Fruit fly (Drosophila melanogaster) whole organism, embryonic: ENCODE results near the gene CG13407.
A peak's percentile ranks its signal among the peaks of the same experiment; 100 is the strongest.

Experiments used
- Atf-2 ChIP-seq: fragments of 200-800 bp; sonication (Bioruptor generic); optimal IDR thresholded peaks from 2 replicates; lab custom pipeline; 2016; ENCODE audit warnings: missing biosample characterization, missing genetic modification characterization
- Awh ChIP-seq: fragments of 200-800 bp; sonication (Bioruptor generic); IDR thresholded peaks from 2 replicates; pipeline ENCODE4, ENCODE4 v1.3.6; 2022; ENCODE audit warnings: missing biosample characterization, missing genetic modification characterization
- CG10267 ChIP-seq: fragments of 200-800 bp; sonication (Bioruptor generic); optimal IDR thresholded peaks from 2 replicates; lab custom pipeline; 2018; ENCODE audit warnings: missing biosample characterization, mild to moderate bottlenecking, missing genetic modification characterization, moderate library complexity
- CG10431 ChIP-seq: fragments of 200-800 bp; sonication (Bioruptor generic); optimal IDR thresholded peaks from 3 replicates; lab custom pipeline; 2018; ENCODE audit warnings: missing biosample characterization, mild to moderate bottlenecking, missing genetic modification characterization
- CG10462 ChIP-seq: fragments of 200-800 bp; sonication (Bioruptor generic); optimal IDR thresholded peaks from 2 replicates; lab custom pipeline; 2016; ENCODE audit warnings: missing biosample characterization, missing genetic modification characterization
- CG12769 ChIP-seq: fragments of 200-800 bp; sonication (Bioruptor generic); optimal IDR thresholded peaks from 2 replicates; lab custom pipeline; 2019; ENCODE audit warnings: missing biosample characterization, mild to moderate bottlenecking, missing genetic modification characterization, moderate library complexity
- CG13894 ChIP-seq: fragments of 200-800 bp; sonication (Bioruptor generic); optimal IDR thresholded peaks from 3 replicates; lab custom pipeline; 2018; ENCODE audit warnings: missing biosample characterization, mild to moderate bottlenecking, missing genetic modification characterization, moderate library complexity
- CG1647 ChIP-seq: fragments of 200-800 bp; sonication (Bioruptor generic); optimal IDR thresholded peaks from 3 replicates; lab custom pipeline; 2016; ENCODE audit warnings: missing biosample characterization, missing genetic modification characterization
- CG17359 ChIP-seq: fragments of 200-800 bp; sonication (Bioruptor generic); optimal IDR thresholded peaks from 3 replicates; lab custom pipeline; 2018; ENCODE audit warnings: missing biosample characterization, mild to moderate bottlenecking, missing genetic modification characterization, moderate library complexity
- CG17568 ChIP-seq: fragments of 200-800 bp; sonication (Bioruptor generic); optimal IDR thresholded peaks from 2 replicates; lab custom pipeline; 2018; ENCODE audit warnings: missing biosample characterization, mild to moderate bottlenecking, missing genetic modification characterization, moderate library complexity
- CG17612 ChIP-seq: fragments of 200-800 bp; sonication (Bioruptor generic); IDR thresholded peaks from 2 replicates; pipeline ENCODE4 v1.3.6; 2022; ENCODE audit warnings: missing biosample characterization, missing genetic modification characterization
- CG2120 ChIP-seq: fragments of 200-800 bp; sonication (Bioruptor generic); optimal IDR thresholded peaks from 3 replicates; lab custom pipeline; 2016; ENCODE audit warnings: missing biosample characterization, missing genetic modification characterization
- CG2129 ChIP-seq: fragments of 200-800 bp; sonication (Bioruptor generic); IDR thresholded peaks from 2 replicates; pipeline ENCODE4 v1.3.6; 2022; ENCODE audit warnings: missing biosample characterization, missing genetic modification characterization; ENCODE audit not compliant: partially characterized antibody
- CG2875 ChIP-seq: fragments of 200-800 bp; sonication (Bioruptor generic); optimal IDR thresholded peaks from 2 replicates; lab custom pipeline; 2017; ENCODE audit warnings: missing biosample characterization, mild to moderate bottlenecking, missing genetic modification characterization, missing genetic modification reagents
- CG30020 ChIP-seq: fragments of 200-800 bp; optimal IDR thresholded peaks from 2 replicates; lab custom pipeline; 2019; ENCODE audit warnings: missing biosample characterization, mild to moderate bottlenecking, missing genetic modification characterization, moderate library complexity
- CG3065 ChIP-seq: fragments of 200-800 bp; sonication (Bioruptor generic); optimal IDR thresholded peaks from 2 replicates; lab custom pipeline; 2016; ENCODE audit warnings: missing biosample characterization, missing genetic modification characterization
- CG4424 ChIP-seq: fragments of 200-800 bp; sonication (Bioruptor generic); optimal IDR thresholded peaks from 3 replicates; lab custom pipeline; 2016; ENCODE audit warnings: missing biosample characterization, missing genetic modification characterization
- CG6272 ChIP-seq: fragments of 200-800 bp; sonication (Bioruptor generic); IDR thresholded peaks from 2 replicates; pipeline ENCODE4 v1.3.6; 2022; ENCODE audit warnings: missing biosample characterization, missing genetic modification characterization
- CG7786 ChIP-seq: fragments of 200-800 bp; sonication (Bioruptor generic); optimal IDR thresholded peaks from 2 replicates; lab custom pipeline; 2016; ENCODE audit warnings: missing biosample characterization, missing genetic modification characterization
- CG8281 ChIP-seq: fragments of 200-800 bp; sonication (Bioruptor generic); optimal IDR thresholded peaks from 2 replicates; lab custom pipeline; 2018; ENCODE audit warnings: missing biosample characterization, mild to moderate bottlenecking, missing genetic modification characterization, moderate library complexity
- CG8944 ChIP-seq: fragments of 200-800 bp; sonication (Bioruptor generic); optimal IDR thresholded peaks from 3 replicates; lab custom pipeline; 2016; ENCODE audit warnings: missing biosample characterization, missing genetic modification characterization
- CG9437 ChIP-seq: fragments of 200-800 bp; sonication (Bioruptor generic); optimal IDR thresholded peaks from 2 replicates; lab custom pipeline; 2018; ENCODE audit warnings: missing biosample characterization, mild to moderate bottlenecking, missing genetic modification characterization
- CTCF ChIP-seq: fragments of 200-800 bp; sonication (Bioruptor generic); optimal IDR thresholded peaks from 2 replicates; lab custom pipeline; 2017; ENCODE audit warnings: missing biosample characterization, mild to moderate bottlenecking, missing genetic modification characterization, moderate library complexity
- Chrac-16 ChIP-seq: fragments of 200-800 bp; sonication (Bioruptor generic); optimal IDR thresholded peaks from 3 replicates; lab custom pipeline; 2016; ENCODE audit warnings: missing biosample characterization, missing genetic modification characterization
- CrebB ChIP-seq: fragments of 200-800 bp; sonication (Bioruptor generic); optimal IDR thresholded peaks from 3 replicates; lab custom pipeline; 2018; ENCODE audit warnings: missing biosample characterization, mild to moderate bottlenecking, missing genetic modification characterization
- Doc3 ChIP-seq: fragments of 200-800 bp; sonication (Bioruptor generic); IDR thresholded peaks from 3 replicates; pipeline ENCODE4 v1.3.6; 2022; ENCODE audit warnings: missing biosample characterization, missing genetic modification characterization; ENCODE audit not compliant: partially characterized antibody
- Hr39 ChIP-seq: fragments of >200 bp; optimal IDR thresholded peaks from 2 replicates; lab custom pipeline; 2017
- Kr ChIP-seq: fragments of 200-800 bp; sonication (Bioruptor generic); optimal IDR thresholded peaks from 2 replicates; lab custom pipeline; 2017; ENCODE audit warnings: missing biosample characterization, mild to moderate bottlenecking, missing genetic modification characterization
- Lhr ChIP-seq: fragments of 200-800 bp; sonication (Bioruptor generic); optimal IDR thresholded peaks from 3 replicates; lab custom pipeline; 2017; ENCODE audit warnings: mild to moderate bottlenecking, missing biosample characterization, missing genetic modification reagents, missing genetic modification characterization
- MTF-1 ChIP-seq: fragments of 200-800 bp; sonication (Bioruptor generic); optimal IDR thresholded peaks from 2 replicates; lab custom pipeline; 2018; ENCODE audit warnings: missing biosample characterization, mild to moderate bottlenecking, missing genetic modification characterization, borderline replicate concordance
- NfI ChIP-seq: fragments of 200-800 bp; sonication (Bioruptor generic); optimal IDR thresholded peaks from 3 replicates; lab custom pipeline; 2018; ENCODE audit warnings: missing biosample characterization, mild to moderate bottlenecking, missing genetic modification characterization, moderate library complexity
- Poxn ChIP-seq: fragments of 200-800 bp; sonication (Bioruptor generic); IDR thresholded peaks from 2 replicates; pipeline ENCODE4 v1.3.6; 2022; ENCODE audit warnings: missing biosample characterization, missing genetic modification characterization
- Ptx1 ChIP-seq: fragments of 200-800 bp; sonication (Bioruptor generic); IDR thresholded peaks from 2 replicates; pipeline ENCODE4 v1.3.6; 2022; ENCODE audit warnings: missing biosample characterization, missing genetic modification characterization
- amos ChIP-seq: fragments of 200-800 bp; sonication (Bioruptor generic); IDR thresholded peaks from 2 replicates; pipeline ENCODE4 v1.3.6; 2022; ENCODE audit warnings: missing biosample characterization, missing genetic modification characterization; ENCODE audit not compliant: partially characterized antibody
- aop ChIP-seq: fragments of 200-800 bp; sonication (Bioruptor generic); IDR thresholded peaks from 2 replicates; pipeline ENCODE4 v1.3.6; 2022; ENCODE audit warnings: missing biosample characterization, missing genetic modification characterization
- ap ChIP-seq: fragments of 200-800 bp; sonication (Bioruptor generic); IDR thresholded peaks from 2 replicates; pipeline ENCODE4 v1.3.6; 2022; ENCODE audit warnings: missing biosample characterization, missing genetic modification characterization
- ash1 ChIP-seq: fragments of 200-800 bp; sonication (Bioruptor generic); optimal IDR thresholded peaks from 2 replicates; lab custom pipeline; 2018; ENCODE audit warnings: missing biosample characterization, mild to moderate bottlenecking, missing genetic modification characterization
- chm ChIP-seq: fragments of 200-800 bp; sonication (Bioruptor generic); IDR thresholded peaks from 2 replicates; pipeline ENCODE4 v1.3.6; 2022; ENCODE audit warnings: missing biosample characterization, missing genetic modification characterization
- en ChIP-seq: fragments of 200-800 bp; sonication (Bioruptor generic); optimal IDR thresholded peaks from 2 replicates; lab custom pipeline; 2016; ENCODE audit warnings: missing biosample characterization, missing genetic modification characterization
- ind ChIP-seq: fragments of 200-800 bp; sonication (Bioruptor generic); optimal IDR thresholded peaks from 3 replicates; lab custom pipeline; 2016; ENCODE audit warnings: missing biosample characterization, missing genetic modification characterization
- kni ChIP-seq: fragments of 200-800 bp; sonication (Bioruptor generic); optimal IDR thresholded peaks from 3 replicates; lab custom pipeline; 2017; ENCODE audit warnings: mild to moderate bottlenecking, missing biosample characterization, missing genetic modification reagents, missing genetic modification characterization
- lilli ChIP-seq: fragments of 200-800 bp; sonication (Bioruptor generic); optimal IDR thresholded peaks from 3 replicates; lab custom pipeline; 2016; ENCODE audit warnings: missing biosample characterization, missing genetic modification characterization
- lola ChIP-seq, 3 experiments: fragments of >200 bp in 2 of 3; fragments of 200-800 bp in 1 of 3; sonication (Bioruptor generic) in 1 of 3; optimal IDR thresholded peaks; 2 replicates each; lab custom pipeline; 2017 to 2019; ENCODE audit warnings: missing biosample characterization in 3 of 3, missing genetic modification characterization in 3 of 3, mild to moderate bottlenecking in 1 of 3, moderate library complexity in 1 of 3
- mam ChIP-seq: fragments of 200-800 bp; sonication (Bioruptor generic); optimal IDR thresholded peaks from 3 replicates; lab custom pipeline; 2016; ENCODE audit warnings: missing biosample characterization, missing genetic modification characterization
- pho ChIP-seq: fragments of 200-800 bp; sonication (Bioruptor generic); optimal IDR thresholded peaks from 2 replicates; lab custom pipeline; 2016; ENCODE audit warnings: missing biosample characterization, missing genetic modification characterization
- phol ChIP-seq: fragments of 200-800 bp; sonication (Bioruptor generic); optimal IDR thresholded peaks from 3 replicates; lab custom pipeline; 2018; ENCODE audit warnings: missing biosample characterization, mild to moderate bottlenecking, missing genetic modification characterization, moderate library complexity
- run ChIP-seq: fragments of 200-800 bp; sonication (Bioruptor generic); optimal IDR thresholded peaks from 3 replicates; lab custom pipeline; 2018; ENCODE audit warnings: missing biosample characterization, mild to moderate bottlenecking, missing genetic modification characterization
- tio ChIP-seq: fragments of 200-800 bp; sonication (Bioruptor generic); optimal IDR thresholded peaks from 2 replicates; lab custom pipeline; 2017; ENCODE audit warnings: missing biosample characterization, missing genetic modification characterization, inconsistent platforms
- trem ChIP-seq: fragments of 200-800 bp; optimal IDR thresholded peaks from 3 replicates; lab custom pipeline; 2019; ENCODE audit warnings: missing biosample characterization, mild to moderate bottlenecking, missing genetic modification characterization, moderate library complexity
- ttk ChIP-seq: fragments of 200-800 bp; sonication (Bioruptor generic); IDR thresholded peaks from 2 replicates; pipeline ENCODE4 v2.1.2; 2022; ENCODE audit warnings: missing biosample characterization, missing genetic modification characterization
- unc-4 ChIP-seq: fragments of 200-800 bp; sonication (Bioruptor generic); IDR thresholded peaks from 2 replicates; pipeline ENCODE4 v1.3.6; 2022; ENCODE audit warnings: missing biosample characterization, missing genetic modification characterization; ENCODE audit not compliant: partially characterized antibody
- unpg ChIP-seq: fragments of 200-800 bp; sonication (Bioruptor generic); optimal IDR thresholded peaks from 3 replicates; lab custom pipeline; 2018; ENCODE audit warnings: missing biosample characterization, mild to moderate bottlenecking, missing genetic modification characterization, moderate library complexity

CG13407 gene

dm6 chr3R:22139113-22139512, 35.9 kb downstream of the CG13407 start (continued):
- TF ChIP-seq Hr39 (lab: Kevin White, UChicago) (no peak), en (GFP tag; lab: Kevin White, UChicago) (peak; percentile 60), CG2875 (peak; percentile 64), Chrac-16 (GFP tag; lab: Kevin White, UChicago) (peak; percentile 60), MTF-1 (GFP tag; lab: Kevin White, UChicago) (peak; percentile 25), lilli (GFP tag; lab: Kevin White, UChicago) (peak; percentile 48), tio (peak; percentile 64), CG1647 (GFP tag; lab: Kevin White, UChicago) (peak; percentile 36), NfI (GFP tag; lab: Kevin White, UChicago) (peak; percentile 37), mam (GFP tag; lab: Kevin White, UChicago) (peak; percentile 11), run (tag; lab: Kevin White, UChicago) (no peak), ash1 (no peak), Poxn (GFP tag; lab: Robert Waterston, UW) (no peak), unpg (GFP tag; lab: Kevin White, UChicago) (peak; percentile 84), Doc3 (GFP tag; lab: Robert Waterston, UW) (no peak), chm (GFP tag; lab: Robert Waterston, UW) (peak; percentile 94), CG30020 (tag; lab: Kevin White, UChicago) (no peak), CrebB (tag; lab: Kevin White, UChicago) (peak; percentile 16), CG17359 (peak; percentile 66), phol (tag; lab: Kevin White, UChicago) (peak; percentile 75), CG2120 (GFP tag; lab: Kevin White, UChicago) (no peak), ap (peak; percentile 66), Atf-2 (GFP tag; lab: Kevin White, UChicago) (peak; percentile 61), trem (tag; lab: Kevin White, UChicago) (peak; percentile 57), CG8944 (GFP tag; lab: Kevin White, UChicago) (peak; percentile 51), CG7786 (peak; percentile 12), CG4424 (GFP tag; lab: Kevin White, UChicago) (peak; percentile 84), CG10431 (GFP tag; lab: Kevin White, UChicago) (no peak), CG9437 (GFP tag; lab: Kevin White, UChicago) (peak; percentile 2), CG8281 (tag; lab: Kevin White, UChicago) (no peak), lola (GFP tag; optimal IDR thresholded peaks at IDR 0.05; lab: Kevin White, UChicago) (peak in 1 of 3 experiments; percentile 69), CG6272 (GFP tag; lab: Robert Waterston, UW) (no peak), CG10462 (GFP tag; lab: Kevin White, UChicago) (peak; percentile 54), unc-4 (GFP tag; lab: Robert Waterston, UW) (no peak), amos (GFP tag; lab: Robert Waterston, UW) (no peak), ind (GFP tag; lab: Kevin White, UChicago) (peak; percentile 83), CG12769 (tag; lab: Kevin White, UChicago) (peak; percentile 38), CG13894 (tag; lab: Kevin White, UChicago) (no peak), aop (GFP tag; lab: Robert Waterston, UW) (no peak), CG17612 (GFP tag; lab: Robert Waterston, UW) (no peak), CG3065 (GFP tag; lab: Kevin White, UChicago) (peak; percentile 19), Ptx1 (peak; percentile 70), CG2129 (no peak), CG17568 (GFP tag; lab: Kevin White, UChicago) (peak; percentile 33), Lhr (peak; percentile 26), ttk (peak; percentile 79), CTCF (GFP tag; lab: Kevin White, UChicago) (peak; percentile 19), pho (GFP tag; lab: Kevin White, UChicago) (no peak), Kr (GFP tag; lab: Kevin White, UChicago) (no peak), Awh (GFP tag; lab: Robert Waterston, UW) (peak; percentile 42; the same call in 1 of the 2 replicates), CG10267 (tag; lab: Kevin White, UChicago) (peak; percentile 50), kni (no peak)
